Worm (Caenorhabditis elegans): Measurements from ENCODE around the gene T06D8.9.

- TF ChIP-seq pha-4 (tag; optimal IDR thresholded peaks at IDR 0.05), result no peak
- TF ChIP-seq blmp-1 (tag; optimal IDR thresholded peaks at IDR 0.05), result no peak
- TF ChIP-seq elt-3 (tag; optimal IDR thresholded peaks at IDR 0.05), result no peak
- TF ChIP-seq unc-62 (GFP tag; optimal IDR thresholded peaks at IDR 0.05), result no peak
- no peak for TF ChIP-seq nhr-237 (tag; optimal IDR thresholded peaks at IDR 0.05)
Measured at ce11 chrII:11279971-11280370, 40.6 kb downstream of the T06D8.9 start.

All from whole organism, mixed stage, embryonic.